Fruit fly (Drosophila melanogaster): ENCODE results near the gene CG13305.

CG13305 gene

dm6 chr3L:8603880-8604692 is 42.5 kb downstream of the CG13305 start, which contains the start of the genes CG5989 and CG6282 (continued):
- TF ChIP-seq CG11085 (GFP tag; IDR thresholded peaks at IDR 0.05): no peak
- peak; percentile 31 for TF ChIP-seq pho (GFP tag; optimal IDR thresholded peaks at IDR 0.05)
- TF ChIP-seq CG7271 (tag; optimal IDR thresholded peaks at IDR 0.05): no peak
- peak; percentile 65 for TF ChIP-seq CG17328 (GFP tag; IDR thresholded peaks at IDR 0.05)
- peak in 1 of 2 experiments; percentile 80 for TF ChIP-seq Hr78 (GFP tag; optimal IDR thresholded peaks at IDR 0.05)
- peak; percentile 65 for TF ChIP-seq amos (GFP tag; IDR thresholded peaks at IDR 0.05; ENCODE audit: partially characterized antibody)
- TF ChIP-seq sens (GFP tag): peak; percentile 90
- TF ChIP-seq Atf6 (GFP tag; IDR thresholded peaks at IDR 0.05): peak; percentile 58; the same call in 1 of the 2 replicates
- TF ChIP-seq D19B (GFP tag; optimal IDR thresholded peaks at IDR 0.05): no peak
- peak; percentile 8 for TF ChIP-seq Six4 (GFP tag; optimal IDR thresholded peaks at IDR 0.05)
- TF ChIP-seq her (GFP tag; optimal IDR thresholded peaks at IDR 0.05): no peak
- TF ChIP-seq CG5953 (GFP tag; IDR thresholded peaks at IDR 0.05): peak; percentile 34; the same call in 1 of the 2 replicates
- no peak for TF ChIP-seq Asciz (GFP tag; optimal IDR thresholded peaks at IDR 0.05)
- peak; percentile 63; the same call in 2 of the 3 replicates for TF ChIP-seq CG11456 (GFP tag; IDR thresholded peaks at IDR 0.05)
- no peak for TF ChIP-seq TFAM (GFP tag; optimal IDR thresholded peaks at IDR 0.05)
- no peak for TF ChIP-seq CG1602 (GFP tag; optimal IDR thresholded peaks at IDR 0.05)
- TF ChIP-seq Bgb (GFP tag; IDR thresholded peaks at IDR 0.05; ENCODE audit: partially characterized antibody): peak; percentile 60
- TF ChIP-seq Stat92E (GFP tag; optimal IDR thresholded peaks at IDR 0.05): peak in 1 of 3 experiments; percentile 49
- TF ChIP-seq cwo (GFP tag; optimal IDR thresholded peaks at IDR 0.05): no peak
- TF ChIP-seq CG11247 (GFP tag; IDR thresholded peaks at IDR 0.05): no peak
- no peak for TF ChIP-seq CG8359 (GFP tag; optimal IDR thresholded peaks at IDR 0.05; ENCODE audit: borderline replicate concordance)
- peak; percentile 51; the same call in 1 of the 3 replicates for TF ChIP-seq CG6791 (GFP tag; IDR thresholded peaks at IDR 0.05; ENCODE audit: partially characterized antibody)
- TF ChIP-seq Sry-δ (GFP tag; optimal IDR thresholded peaks at IDR 0.05): peak; percentile 93
- TF ChIP-seq CG42726 (GFP tag; IDR thresholded peaks at IDR 0.05; ENCODE audit: partially characterized antibody): peak; percentile 67
- no peak for TF ChIP-seq CG13123 (GFP tag; optimal IDR thresholded peaks at IDR 0.05)
- TF ChIP-seq Sox102F (GFP tag; optimal IDR thresholded peaks at IDR 0.05): peak; percentile 45
- no peak for TF ChIP-seq CG15696 (tag; optimal IDR thresholded peaks at IDR 0.05)
- peak; percentile 58 for TF ChIP-seq Hsf (GFP tag; optimal IDR thresholded peaks at IDR 0.05)
- no peak for TF ChIP-seq Dfd (GFP tag; optimal IDR thresholded peaks at IDR 0.05)
- no peak for TF ChIP-seq CG17612 (GFP tag; IDR thresholded peaks at IDR 0.05)
- TF ChIP-seq ken (GFP tag; IDR thresholded peaks at IDR 0.05): peak; percentile 85
- peak; percentile 98 for TF ChIP-seq CG2116 (GFP tag; optimal IDR thresholded peaks at IDR 0.05)
- peak; percentile 13 for TF ChIP-seq CG6683 (GFP tag; optimal IDR thresholded peaks at IDR 0.05)
- no peak for TF ChIP-seq ham (GFP tag; IDR thresholded peaks at IDR 0.05)
- peak; percentile 52 for TF ChIP-seq CG2875 (GFP tag; optimal IDR thresholded peaks at IDR 0.05)
- peak; percentile 31 for TF ChIP-seq Nf-YB (GFP tag; optimal IDR thresholded peaks at IDR 0.05)
- peak; percentile 34; the same call in 1 of the 3 replicates for TF ChIP-seq Optix (GFP tag; IDR thresholded peaks at IDR 0.05)
- TF ChIP-seq CG1603 (tag; optimal IDR thresholded peaks at IDR 0.05): peak; percentile 59
- no peak for TF ChIP-seq nerfin-2 (GFP tag; IDR thresholded peaks at IDR 0.05; ENCODE audit: partially characterized antibody)
- no peak for TF ChIP-seq CG4360 (GFP tag; IDR thresholded peaks at IDR 0.05)
- no peak for TF ChIP-seq CG7745 (tag; optimal IDR thresholded peaks at IDR 0.05)
- peak; percentile 34 for TF ChIP-seq onecut (GFP tag; IDR thresholded peaks at IDR 0.05)
- TF ChIP-seq NFAT (GFP tag; IDR thresholded peaks at IDR 0.05): peak; percentile 30; the same call in 1 of the 2 replicates
- peak; percentile 21 to 34 for TF ChIP-seq Hr51 (GFP tag; optimal IDR thresholded peaks at IDR 0.05)
- no peak for TF ChIP-seq Tbp (GFP tag; optimal IDR thresholded peaks at IDR 0.05)
- TF ChIP-seq YL-1 (GFP tag; optimal IDR thresholded peaks at IDR 0.05): peak; percentile 24
- 0 out of 2 replicates have a peak, but pooled peaks have one; percentile 18 for TF ChIP-seq CG43689 (GFP tag; IDR thresholded peaks at IDR 0.05)
